Worm (Caenorhabditis elegans) whole organism, L1 larva: ENCODE measurements around the gene C54H2.4.
A peak's percentile ranks its signal among the peaks of the same experiment; 100 is the strongest.

Experiments used
- C16A3.4 ChIP-seq: fragments of 150-350 bp; optimal IDR thresholded peaks from 2 replicates; lab custom pipeline; 2014; ENCODE audit warnings: missing biosample characterization, missing genetic modification characterization
- C34B4.2 ChIP-seq: sonication (generic microtip); optimal IDR thresholded peaks from 2 replicates; lab custom pipeline; 2017; ENCODE audit warnings: mild to moderate bottlenecking, missing genetic modification characterization, missing compliant biosample characterization
- F16B12.6 ChIP-seq: fragments of 150-350 bp; optimal IDR thresholded peaks from 2 replicates; lab custom pipeline; 2014; ENCODE audit warnings: missing biosample characterization, missing genetic modification characterization
- aha-1 ChIP-seq: fragments of 150-350 bp; optimal IDR thresholded peaks from 2 replicates; lab custom pipeline; 2014; ENCODE audit warnings: missing biosample characterization, missing genetic modification characterization
- aly-2 ChIP-seq: fragments of 150-350 bp; optimal IDR thresholded peaks from 2 replicates; lab custom pipeline; 2014; ENCODE audit warnings: missing biosample characterization, missing genetic modification characterization
- ceh-82 ChIP-seq, 3 experiments: fragments of 150-350 bp in 1 of 3; sonication (generic microtip) in 2 of 3; optimal IDR thresholded peaks; 2 replicates each; lab custom pipeline; 2014 to 2017; ENCODE audit warnings: missing biosample characterization in 3 of 3, missing genetic modification characterization in 3 of 3
- ceh-88 ChIP-seq: fragments of 200-800 bp; sonication (Bioruptor generic); IDR thresholded peaks from 2 replicates; pipeline ENCODE4 v1.3.6; 2022; ENCODE audit warnings: missing genetic modification characterization, missing compliant biosample characterization
- ceh-90 ChIP-seq: sonication (generic microtip); optimal IDR thresholded peaks from 2 replicates; lab custom pipeline; 2016; ENCODE audit warnings: missing genetic modification characterization, missing compliant biosample characterization
- ces-1 ChIP-seq: fragments of 150-350 bp; optimal IDR thresholded peaks from 2 replicates; lab custom pipeline; 2014; ENCODE audit warnings: missing biosample characterization, missing genetic modification reagents, missing genetic modification characterization
- efl-1 ChIP-seq, 4 experiments: fragments of 150-350 bp; optimal IDR thresholded peaks in 3 of 4; peaks in 1 of 4; 1 replicate in 1 of 4; 2 replicates in 3 of 4; lab custom pipeline; 2014; ENCODE audit warnings: missing biosample characterization in 2 of 4, missing genetic modification characterization in 2 of 4, missing genetic modification reagents in 2 of 4
- efl-3 ChIP-seq: fragments of 200-800 bp; sonication (Bioruptor generic); optimal IDR thresholded peaks from 2 replicates; lab custom pipeline; 2018; ENCODE audit warnings: mild to moderate bottlenecking, missing genetic modification characterization, missing compliant biosample characterization
- egl-13 ChIP-seq: sonication (generic microtip); optimal IDR thresholded peaks from 2 replicates; lab custom pipeline; 2016; ENCODE audit warnings: missing genotype, missing genetic modification reagents, missing genetic modification characterization, missing compliant biosample characterization
- egl-27 ChIP-seq, 2 experiments: fragments of 150-350 bp in 1 of 2; sonication (generic microtip); optimal IDR thresholded peaks; 3 replicates each; lab custom pipeline; 2017 to 2018; ENCODE audit warnings: missing biosample characterization in 2 of 2, missing genetic modification characterization in 2 of 2, missing genetic modification reagents in 2 of 2
- elt-2 ChIP-seq: sonication (generic microtip); optimal IDR thresholded peaks from 2 replicates; lab custom pipeline; 2016; ENCODE audit warnings: missing genetic modification characterization, mild to moderate bottlenecking, inconsistent platforms, missing compliant biosample characterization, missing genetic modification reagents
- fkh-4 ChIP-seq: sonication (generic microtip); optimal IDR thresholded peaks from 2 replicates; lab custom pipeline; 2016; ENCODE audit warnings: missing compliant biosample characterization, missing genetic modification characterization, borderline replicate concordance
- fkh-8 ChIP-seq: sonication (generic microtip); optimal IDR thresholded peaks from 2 replicates; lab custom pipeline; 2016; ENCODE audit warnings: mild to moderate bottlenecking, missing genetic modification characterization, missing compliant biosample characterization
- fos-1 ChIP-seq: fragments of 150-350 bp; optimal IDR thresholded peaks from 2 replicates; lab custom pipeline; 2014; ENCODE audit warnings: missing biosample characterization, missing genetic modification characterization
- grh-1 ChIP-seq: fragments of 200-800 bp; sonication (Bioruptor generic); IDR thresholded peaks from 2 replicates; pipeline ENCODE4 v1.3.6; 2022; ENCODE audit warnings: missing genetic modification reagents, missing genetic modification characterization, missing compliant biosample characterization
- hlh-17 ChIP-seq: fragments of 200-800 bp; sonication (Bioruptor generic); optimal IDR thresholded peaks from 2 replicates; lab custom pipeline; 2018; ENCODE audit warnings: missing genetic modification characterization, mild to moderate bottlenecking, missing compliant biosample characterization, moderate library complexity, borderline replicate concordance
- irx-1 ChIP-seq: sonication (generic microtip); optimal IDR thresholded peaks from 2 replicates; lab custom pipeline; 2016; ENCODE audit warnings: missing genetic modification characterization, missing compliant biosample characterization
- isw-1 ChIP-seq: fragments of 200-800 bp; sonication (Bioruptor generic); IDR thresholded peaks from 2 replicates; pipeline ENCODE4 v1.3.6; 2022; ENCODE audit warnings: missing genetic modification characterization, missing compliant biosample characterization
- jun-1 ChIP-seq: fragments of 150-350 bp; optimal IDR thresholded peaks from 2 replicates; lab custom pipeline; 2014; ENCODE audit warnings: missing biosample characterization, missing genetic modification reagents, missing genetic modification characterization
- lin-13 ChIP-seq: fragments of 150-350 bp; optimal IDR thresholded peaks from 2 replicates; lab custom pipeline; 2014; ENCODE audit warnings: missing biosample characterization, missing genetic modification reagents, missing genetic modification characterization
- lin-14 ChIP-seq: fragments of 200-800 bp; sonication (Bioruptor generic); optimal IDR thresholded peaks from 2 replicates; lab custom pipeline; 2018; ENCODE audit warnings: mild to moderate bottlenecking, missing genetic modification characterization, moderate library complexity, missing compliant biosample characterization
- lin-35 ChIP-seq, 2 experiments: fragments of 150-350 bp; optimal IDR thresholded peaks; 2 replicates each; lab custom pipeline; 2014; ENCODE audit warnings: missing biosample characterization in 2 of 2, missing genetic modification characterization in 2 of 2, missing genetic modification reagents in 2 of 2
- lin-39 ChIP-seq: fragments of 150-350 bp; optimal IDR thresholded peaks from 2 replicates; lab custom pipeline; 2014; ENCODE audit warnings: missing biosample characterization, missing genetic modification reagents, missing genetic modification characterization
- lir-3 ChIP-seq: sonication (generic microtip); optimal IDR thresholded peaks from 2 replicates; lab custom pipeline; 2016; ENCODE audit warnings: mild to moderate bottlenecking, missing genetic modification characterization, moderate library complexity, missing compliant biosample characterization; ENCODE audit not compliant: poor library complexity
- mdl-1 ChIP-seq, 2 experiments: fragments of 150-350 bp; optimal IDR thresholded peaks; 2 replicates each; lab custom pipeline; 2014 to 2017; ENCODE audit warnings: missing biosample characterization in 2 of 2, missing genetic modification characterization in 2 of 2, inconsistent platforms in 1 of 2
- nhr-11 ChIP-seq: fragments of 150-350 bp; optimal IDR thresholded peaks from 2 replicates; lab custom pipeline; 2014; ENCODE audit warnings: missing biosample characterization, missing genetic modification characterization
- nhr-12 ChIP-seq: sonication (generic microtip); optimal IDR thresholded peaks from 2 replicates; lab custom pipeline; 2017; ENCODE audit warnings: missing biosample characterization, missing genetic modification characterization
- nhr-20 ChIP-seq: sonication (generic microtip); optimal IDR thresholded peaks from 2 replicates; lab custom pipeline; 2016; ENCODE audit warnings: mild to moderate bottlenecking, missing genetic modification characterization, missing compliant biosample characterization
- nhr-237 ChIP-seq: fragments of 150-350 bp; optimal IDR thresholded peaks from 2 replicates; lab custom pipeline; 2014; ENCODE audit warnings: missing biosample characterization, missing genetic modification characterization
- nhr-71 ChIP-seq: sonication (generic microtip); optimal IDR thresholded peaks from 2 replicates; lab custom pipeline; 2016; ENCODE audit warnings: mild to moderate bottlenecking, missing genetic modification characterization, moderate library complexity, missing compliant biosample characterization
- nhr-85 ChIP-seq: sonication (generic microtip); peaks from one replicate; lab custom pipeline; 2016; ENCODE audit warnings: missing genetic modification characterization, inconsistent platforms, missing compliant biosample characterization
- nhr-90 ChIP-seq: sonication (generic microtip); optimal IDR thresholded peaks from 2 replicates; lab custom pipeline; 2016; ENCODE audit warnings: mild to moderate bottlenecking, missing genetic modification characterization, missing compliant biosample characterization; ENCODE audit not compliant: poor library complexity
- snu-23 ChIP-seq: sonication (generic microtip); optimal IDR thresholded peaks from 2 replicates; lab custom pipeline; 2016; ENCODE audit warnings: missing genetic modification characterization, missing compliant biosample characterization
- sptf-1 ChIP-seq: fragments of 150-350 bp; optimal IDR thresholded peaks from 2 replicates; lab custom pipeline; 2014; ENCODE audit warnings: missing biosample characterization, missing genetic modification characterization
- swsn-7 ChIP-seq: sonication (generic microtip); optimal IDR thresholded peaks from 2 replicates; lab custom pipeline; 2016; ENCODE audit warnings: missing genetic modification characterization, missing compliant biosample characterization
- tlp-1 ChIP-seq: fragments of 150-350 bp; optimal IDR thresholded peaks from 2 replicates; lab custom pipeline; 2014; ENCODE audit warnings: missing biosample characterization, missing genetic modification characterization
- unc-30 ChIP-seq: sonication (generic microtip); optimal IDR thresholded peaks from 2 replicates; lab custom pipeline; 2017; ENCODE audit warnings: missing biosample characterization, missing genetic modification characterization
- unc-62 ChIP-seq: fragments of 150-350 bp; optimal IDR thresholded peaks from 2 replicates; lab custom pipeline; 2014; ENCODE audit warnings: missing biosample characterization, missing genetic modification reagents, missing genetic modification characterization
- unc-98 ChIP-seq: fragments of 200-800 bp; sonication (Bioruptor generic); IDR thresholded peaks from 2 replicates; pipeline ENCODE4 v1.3.6; 2022; ENCODE audit warnings: missing genetic modification characterization, missing compliant biosample characterization
- xbp-1 ChIP-seq: sonication (generic microtip); optimal IDR thresholded peaks from 2 replicates; lab custom pipeline; 2016; ENCODE audit warnings: missing genetic modification characterization, missing compliant biosample characterization
- ztf-11 ChIP-seq, 2 experiments: sonication (generic microtip); optimal IDR thresholded peaks; 2 replicates each; lab custom pipeline; 2016 to 2017; ENCODE audit warnings: missing genetic modification characterization in 2 of 2, missing biosample characterization in 1 of 2, missing compliant biosample characterization in 1 of 2
- ztf-4 ChIP-seq: fragments of 150-350 bp; optimal IDR thresholded peaks from 2 replicates; lab custom pipeline; 2014; ENCODE audit warnings: missing biosample characterization, missing genetic modification characterization

Gene C54H2.4

DNA sequence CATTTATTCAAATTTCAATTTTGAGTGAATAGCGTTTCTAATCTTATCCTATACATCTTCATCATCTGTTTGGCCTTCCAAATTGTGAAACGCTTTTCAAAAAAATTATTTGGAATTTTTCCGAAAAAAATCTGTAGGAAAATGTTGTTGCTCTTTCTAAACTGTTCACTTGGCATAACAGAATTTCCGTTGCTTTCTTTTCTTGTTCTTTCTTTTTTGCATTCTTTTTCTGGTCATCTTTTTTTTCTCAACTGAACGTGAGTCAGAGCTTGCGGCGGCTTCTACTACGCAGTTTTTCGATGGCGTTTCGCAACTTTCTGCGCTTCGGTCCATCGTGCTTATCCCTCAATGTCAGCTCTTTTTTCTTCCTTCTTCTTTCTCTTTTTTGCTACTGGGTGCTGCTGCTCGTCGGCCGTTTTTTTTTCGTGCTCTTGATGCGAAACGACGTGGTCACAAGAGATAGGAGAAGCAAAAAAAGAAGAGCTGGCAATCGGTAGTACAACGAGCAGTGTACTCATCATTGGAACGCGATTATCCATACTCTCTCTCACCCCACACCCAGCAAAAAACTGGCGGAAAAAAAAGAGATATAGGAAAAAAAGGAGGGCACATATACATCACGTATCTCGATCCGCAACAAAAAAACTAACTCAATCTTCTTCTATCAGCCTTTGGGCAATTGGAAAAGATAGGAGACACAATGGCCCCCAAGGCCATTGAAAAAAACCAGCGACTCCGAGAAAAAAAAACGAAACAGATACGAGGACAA lies 49.3 kb upstream of the C54H2.4 start (continued):
- TF ChIP-seq elt-2 (tag; lab: Kevin White, UChicago) = no peak
- peak; percentile 70 for TF ChIP-seq nhr-71 (tag; lab: Kevin White, UChicago)
- no peak for TF ChIP-seq nhr-20
- peak; percentile 78 for TF ChIP-seq nhr-85 (tag; lab: Kevin White, UChicago)
- TF ChIP-seq C34B4.2 (tag; lab: Kevin White, UChicago) = no peak
- no peak for TF ChIP-seq lin-13
- no peak for TF ChIP-seq nhr-237 (tag; lab: Kevin White, UChicago)
- TF ChIP-seq nhr-12 (tag; lab: Kevin White, UChicago) = no peak
- no peak for TF ChIP-seq fos-1 (tag; lab: Kevin White, UChicago)
- no peak for TF ChIP-seq nhr-90 (tag; lab: Kevin White, UChicago)
- TF ChIP-seq ces-1 = peak; percentile 10
- no peak for TF ChIP-seq sptf-1 (tag; lab: Kevin White, UChicago)
- no peak for TF ChIP-seq nhr-11 (tag; lab: Kevin White, UChicago)
- TF ChIP-seq fkh-8 (tag; lab: Kevin White, UChicago) = no peak
- peak in 1 of 2 experiments; percentile 20 for TF ChIP-seq lin-35 (GFP tag; optimal IDR thresholded peaks at IDR 0.05; lab: Kevin White, UChicago)
- no peak for TF ChIP-seq grh-1 (GFP tag; lab: Robert Waterston, UW)
- TF ChIP-seq snu-23 (GFP tag; lab: Kevin White, UChicago) = peak; percentile 37
- no peak for TF ChIP-seq ceh-90 (tag; lab: Kevin White, UChicago)
- no peak for TF ChIP-seq lin-39 (tag; lab: Kevin White, UChicago)
- TF ChIP-seq lir-3 (tag; lab: Kevin White, UChicago) = no peak
- peak; percentile 93 for TF ChIP-seq lin-14
- TF ChIP-seq fkh-4 = no peak
- no peak for TF ChIP-seq egl-13 (tag; lab: Kevin White, UChicago)
- TF ChIP-seq unc-62 (GFP tag; lab: Kevin White, UChicago) = no peak
- TF ChIP-seq swsn-7 (tag; lab: Kevin White, UChicago) = no peak
- TF ChIP-seq efl-1 (optimal IDR thresholded peaks at IDR 0.05; lab: Kevin White, UChicago) = no peak
- TF ChIP-seq efl-1 (GFP tag; optimal IDR thresholded peaks at IDR 0.05 in 1 of 2; lab: Kevin White, UChicago) = peak in 1 of 2 experiments; percentile 81
- TF ChIP-seq unc-30 (tag; lab: Kevin White, UChicago) = no peak
- TF ChIP-seq ztf-4 (tag; lab: Kevin White, UChicago) = no peak
- no peak for TF ChIP-seq ztf-11 (tag; optimal IDR thresholded peaks at IDR 0.05; lab: Kevin White, UChicago)
- no peak for TF ChIP-seq egl-27 (tag; optimal IDR thresholded peaks at IDR 0.05; lab: Kevin White, UChicago)
- no peak for TF ChIP-seq aly-2
- TF ChIP-seq F16B12.6 = no peak
- no peak for TF ChIP-seq isw-1 (GFP tag; lab: Robert Waterston, UW)
- no peak for TF ChIP-seq irx-1 (tag; lab: Kevin White, UChicago)
- TF ChIP-seq hlh-17 (GFP tag; lab: Kevin White, UChicago) = no peak
- peak in 1 of 3 experiments; percentile 37 for TF ChIP-seq ceh-82 (tag; optimal IDR thresholded peaks at IDR 0.05; lab: Kevin White, UChicago)
- no peak for TF ChIP-seq unc-98 (GFP tag; lab: Robert Waterston, UW)

DNA sequence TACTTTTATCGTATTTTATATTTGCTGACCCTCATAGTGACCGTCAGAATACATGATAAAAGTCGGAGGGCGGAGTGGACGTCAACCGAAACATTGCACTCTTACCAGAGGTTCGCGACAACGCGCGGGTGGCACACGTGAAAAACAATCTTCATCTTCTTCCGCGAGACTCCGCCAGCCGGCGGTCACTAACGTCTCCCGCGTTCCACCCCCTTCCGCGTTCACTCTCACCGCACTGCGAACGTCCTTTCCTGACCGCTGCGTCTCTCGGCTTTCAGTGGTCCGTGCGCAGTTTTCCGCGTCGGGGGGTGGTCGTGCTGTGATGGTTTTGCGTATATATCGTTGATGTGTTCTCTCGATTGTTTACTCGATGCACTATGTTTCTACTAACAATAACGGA lies 47.6 kb upstream of the C54H2.4 start:
- no peak for TF ChIP-seq grh-1 (GFP tag; lab: Robert Waterston, UW)
- TF ChIP-seq lin-35 (GFP tag; optimal IDR thresholded peaks at IDR 0.05; lab: Kevin White, UChicago) = no peak
- TF ChIP-seq nhr-85 (tag; lab: Kevin White, UChicago) = peak; percentile 33
- no peak for TF ChIP-seq C16A3.4
- TF ChIP-seq jun-1 = no peak
- TF ChIP-seq tlp-1 (tag; lab: Kevin White, UChicago) = no peak
- no peak for TF ChIP-seq mdl-1 (tag; optimal IDR thresholded peaks at IDR 0.05; lab: Kevin White, UChicago)
- TF ChIP-seq efl-3 (GFP tag; lab: Kevin White, UChicago) = no peak
- TF ChIP-seq aha-1 = no peak
- no peak for TF ChIP-seq efl-1 (optimal IDR thresholded peaks at IDR 0.05; lab: Kevin White, UChicago)
- peak in 1 of 2 experiments; percentile 39 for TF ChIP-seq efl-1 (GFP tag; optimal IDR thresholded peaks at IDR 0.05 in 1 of 2; lab: Kevin White, UChicago)
- TF ChIP-seq swsn-7 (tag; lab: Kevin White, UChicago) = no peak
- no peak for TF ChIP-seq ceh-88 (GFP tag; lab: Robert Waterston, UW)
- no peak for TF ChIP-seq xbp-1 (tag; lab: Kevin White, UChicago)
- no peak for TF ChIP-seq unc-98 (GFP tag; lab: Robert Waterston, UW)
